Worm (Caenorhabditis elegans): ENCODE results near the gene W09D10.4.

Gene W09D10.4

ce11 chrIII:10708484-10708883 is 7.5 kb downstream of the W09D10.4 start:
- TF ChIP-seq ama-1 (optimal IDR thresholded peaks at IDR 0.05) (no peak), madf-2 (tag; optimal IDR thresholded peaks at IDR 0.05) (no peak), ceh-18 (tag; optimal IDR thresholded peaks at IDR 0.05) (no peak)

ce11 chrIII:10707461-10707860 is 8.5 kb downstream of the W09D10.4 start, which contains the start of gene mrpl-12:
Gene mrpl-12, plus strand, starts transcription at chrIII:10707761.
- no peak for TF ChIP-seq pha-4 (tag; optimal IDR thresholded peaks at IDR 0.05)
- no peak for TF ChIP-seq hlh-30 (tag; optimal IDR thresholded peaks at IDR 0.05; ENCODE audit: insufficient read depth)
- no peak for TF ChIP-seq ceh-6 (GFP tag; optimal IDR thresholded peaks at IDR 0.05)
- TF ChIP-seq rnt-1 (tag; optimal IDR thresholded peaks at IDR 0.05) = no peak
- TF ChIP-seq Y22D7AL.16 (tag; optimal IDR thresholded peaks at IDR 0.05) = no peak
- no peak for TF ChIP-seq ceh-9 (tag; optimal IDR thresholded peaks at IDR 0.05)
- no peak for TF ChIP-seq sox-4 (tag; optimal IDR thresholded peaks at IDR 0.05)
- TF ChIP-seq ceh-45 (GFP tag; IDR thresholded peaks at IDR 0.05) = no peak
- no peak for TF ChIP-seq pax-1 (tag; optimal IDR thresholded peaks at IDR 0.05)
- no peak for TF ChIP-seq ceh-14 (tag; optimal IDR thresholded peaks at IDR 0.05)

- TF ChIP-seq sdc-2 (tag; optimal IDR thresholded peaks at IDR 0.05) = no peak
- TF ChIP-seq ceh-45 (GFP tag; IDR thresholded peaks at IDR 0.05) = no peak
- TF ChIP-seq pha-2 (tag; optimal IDR thresholded peaks at IDR 0.05) = no peak
- peak; percentile 24 for TF ChIP-seq ceh-18 (tag; optimal IDR thresholded peaks at IDR 0.05)
- TF ChIP-seq F13H6.1 (tag; optimal IDR thresholded peaks at IDR 0.05) = no peak
- no peak for TF ChIP-seq unc-55 (GFP tag; optimal IDR thresholded peaks at IDR 0.05)
- peak; percentile 18 for TF ChIP-seq K02D7.2 (tag; optimal IDR thresholded peaks at IDR 0.05)
- TF ChIP-seq ref-2 (tag; optimal IDR thresholded peaks at IDR 0.05) = peak; percentile 19
- TF ChIP-seq elt-4 (tag; optimal IDR thresholded peaks at IDR 0.05) = no peak
- TF ChIP-seq ceh-24 (tag; optimal IDR thresholded peaks at IDR 0.05) = no peak
- no peak for TF ChIP-seq npax-4 (tag; optimal IDR thresholded peaks at IDR 0.05)
- TF ChIP-seq ttx-3 (tag; optimal IDR thresholded peaks at IDR 0.05) = peak; percentile 5
- no peak for TF ChIP-seq unc-3 (GFP tag; conservative IDR thresholded peaks at IDR 0.05)
- no peak for TF ChIP-seq unc-3 (tag; optimal IDR thresholded peaks at IDR 0.05)
- no peak for TF ChIP-seq sox-2 (GFP tag; IDR thresholded peaks at IDR 0.05)
- TF ChIP-seq pqm-1 (tag; optimal IDR thresholded peaks at IDR 0.05) = no peak
- no peak for TF ChIP-seq pag-3 (tag; optimal IDR thresholded peaks at IDR 0.05; ENCODE audit: borderline replicate concordance)
- TF ChIP-seq ceh-34 (tag; optimal IDR thresholded peaks at IDR 0.05) = peak; percentile 48
- TF ChIP-seq fkh-10 (GFP tag; optimal IDR thresholded peaks at IDR 0.05) = peak; percentile 70
- TF ChIP-seq ceh-22 (tag; optimal IDR thresholded peaks at IDR 0.05) = no peak
- no peak for TF ChIP-seq rnt-1 (tag; optimal IDR thresholded peaks at IDR 0.05)
- TF ChIP-seq odd-2 (tag; optimal IDR thresholded peaks at IDR 0.05) = no peak
- no peak for TF ChIP-seq madf-2 (tag; optimal IDR thresholded peaks at IDR 0.05)
- no peak for TF ChIP-seq hlh-6 (tag; optimal IDR thresholded peaks at IDR 0.05)
- TF ChIP-seq unc-42 (tag; optimal IDR thresholded peaks at IDR 0.05) = peak; percentile 79
- no peak for TF ChIP-seq ceh-14 (tag; optimal IDR thresholded peaks at IDR 0.05)
- TF ChIP-seq nfya-1 (tag; optimal IDR thresholded peaks at IDR 0.05) = peak; percentile 80
- TF ChIP-seq hlh-8 (tag; optimal IDR thresholded peaks at IDR 0.05) = no peak
- no peak for TF ChIP-seq pax-1 (tag; optimal IDR thresholded peaks at IDR 0.05)
- TF ChIP-seq hlh-13 (GFP tag; optimal IDR thresholded peaks at IDR 0.05) = peak; percentile 8
- no peak for TF ChIP-seq nhr-11 (tag; optimal IDR thresholded peaks at IDR 0.05)
- no peak for TF ChIP-seq lin-11 (tag; optimal IDR thresholded peaks at IDR 0.05)
- TF ChIP-seq lim-6 (tag; optimal IDR thresholded peaks at IDR 0.05) = no peak
- TF ChIP-seq ceh-30 (tag; optimal IDR thresholded peaks at IDR 0.05) = no peak
- peak; percentile 45 for TF ChIP-seq C08G9.2 (tag; optimal IDR thresholded peaks at IDR 0.05)
- TF ChIP-seq unc-86 (tag; optimal IDR thresholded peaks at IDR 0.05) = peak; percentile 32
- TF ChIP-seq ahr-1 (tag; optimal IDR thresholded peaks at IDR 0.05) = no peak
- no peak for TF ChIP-seq pha-4 (tag; optimal IDR thresholded peaks at IDR 0.05)
- TF ChIP-seq C38D4.7 (GFP tag; optimal IDR thresholded peaks at IDR 0.05) = no peak
- peak; percentile 41 for TF ChIP-seq ztf-16 (tag; optimal IDR thresholded peaks at IDR 0.05)
- no peak for TF ChIP-seq Y22D7AL.16 (tag; optimal IDR thresholded peaks at IDR 0.05)
- TF ChIP-seq sox-4 (tag; optimal IDR thresholded peaks at IDR 0.05) = no peak
- no peak for TF ChIP-seq nhr-232 (tag; optimal IDR thresholded peaks at IDR 0.05)
- TF ChIP-seq ceh-9 (tag; optimal IDR thresholded peaks at IDR 0.05) = no peak
- peak; percentile 38 for TF ChIP-seq dve-1 (tag; optimal IDR thresholded peaks at IDR 0.05)
- TF ChIP-seq ceh-6 (GFP tag; optimal IDR thresholded peaks at IDR 0.05) = peak; percentile 9
Observed at ce11 chrIII:10706972-10707438, 9.0 kb downstream of the W09D10.4 start, which contains the start of the genes Y39A1A.21 and Y39A1A.22. Gene Y39A1A.21, minus strand, starts transcription at chrIII:10707022. Gene Y39A1A.22, minus strand, starts transcription at chrIII:10707028.
